Worm (Caenorhabditis elegans) whole organism, L4/young adult: ENCODE results near the gene twk-6.

Experiments
- W03F9.2 ChIP-seq: fragments of 150-350 bp; optimal IDR thresholded peaks from 2 replicates; lab custom pipeline; 2014; ENCODE audit warnings: missing biosample characterization, missing genetic modification characterization
- him-1 ChIP-seq: sonication (generic microtip); optimal IDR thresholded peaks from 2 replicates; lab custom pipeline; 2016; ENCODE audit warnings: missing genotype, missing genetic modification reagents, missing genetic modification characterization, missing compliant biosample characterization

DNA sequence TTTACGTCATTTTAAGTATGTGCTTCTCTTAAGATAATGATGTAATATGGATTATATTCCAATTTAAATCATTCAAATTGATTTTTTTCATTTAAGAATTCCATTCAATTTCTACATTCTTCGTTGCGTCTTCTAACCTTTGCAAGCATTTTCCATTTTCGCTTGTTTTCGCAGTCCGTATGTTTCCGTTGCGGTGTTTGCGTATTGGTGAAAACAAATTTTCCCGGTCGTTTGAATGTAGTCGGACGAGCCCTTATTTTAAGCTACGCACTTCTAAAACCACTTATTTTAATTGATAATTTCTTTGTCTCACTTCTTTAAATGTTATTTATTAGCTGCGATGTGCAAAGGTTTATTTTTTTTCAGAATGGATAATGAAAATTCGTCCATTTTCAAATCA is 43.0 kb downstream of the twk-6 start, which contains the start of gene mel-28:
- no peak for TF ChIP-seq W03F9.2 (tag; lab: Kevin White, UChicago)
- no peak for TF ChIP-seq him-1 (tag; lab: Kevin White, UChicago)
